Fruit fly (Drosophila melanogaster): ENCODE data around the gene CG2004.

Gene CG2004

dm6 chrX:8755352-8755751 is 40.6 kb upstream of the CG2004 start (continued):
- TF ChIP-seq CG12942 (GFP tag; optimal IDR thresholded peaks at IDR 0.05), result no peak
- peak; percentile 38; the same call in 1 of the 2 replicates for TF ChIP-seq vvl (GFP tag; IDR thresholded peaks at IDR 0.05)
- no peak for TF ChIP-seq btn (GFP tag; optimal IDR thresholded peaks at IDR 0.05)
- TF ChIP-seq CG1602 (GFP tag; optimal IDR thresholded peaks at IDR 0.05), result no peak
- no peak for TF ChIP-seq danr (GFP tag; IDR thresholded peaks at IDR 0.05)
- TF ChIP-seq CG6272 (GFP tag; IDR thresholded peaks at IDR 0.05), result no peak
- no peak for TF ChIP-seq Eip74EF (GFP tag; optimal IDR thresholded peaks at IDR 0.05)
- no peak for TF ChIP-seq CG15601 (tag; optimal IDR thresholded peaks at IDR 0.05)
- no peak for TF ChIP-seq CG32532 (GFP tag; IDR thresholded peaks at IDR 0.05)
- no peak for TF ChIP-seq CG15514 (GFP tag; optimal IDR thresholded peaks at IDR 0.05)
- TF ChIP-seq esg (GFP tag; conservative IDR thresholded peaks at IDR 0.05), result no peak
- TF ChIP-seq CG16863 (GFP tag; optimal IDR thresholded peaks at IDR 0.05), result no peak
- TF ChIP-seq D19B (GFP tag; optimal IDR thresholded peaks at IDR 0.05), result no peak
- no peak for TF ChIP-seq CG11247 (GFP tag; IDR thresholded peaks at IDR 0.05)
- no peak for TF ChIP-seq Scr (GFP tag; IDR thresholded peaks at IDR 0.05; ENCODE audit: partially characterized antibody)
- TF ChIP-seq Hmx (GFP tag; optimal IDR thresholded peaks at IDR 0.05), result no peak
- no peak for TF ChIP-seq HLH4C (GFP tag; IDR thresholded peaks at IDR 0.05; ENCODE audit: partially characterized antibody)
- no peak for TF ChIP-seq trem (tag; optimal IDR thresholded peaks at IDR 0.05)
- no peak for TF ChIP-seq Hsf (GFP tag; optimal IDR thresholded peaks at IDR 0.05)
- peak; percentile 11 for TF ChIP-seq fd102C (GFP tag; optimal IDR thresholded peaks at IDR 0.05)
- no peak for TF ChIP-seq sug (tag; optimal IDR thresholded peaks at IDR 0.05)
- TF ChIP-seq CG4404 (GFP tag; IDR thresholded peaks at IDR 0.05), result peak; percentile 80
- TF ChIP-seq CG18262 (tag; optimal IDR thresholded peaks at IDR 0.05), result peak; percentile 32
- no peak for TF ChIP-seq ewg (GFP tag; optimal IDR thresholded peaks at IDR 0.05)
- peak; percentile 1 for TF ChIP-seq chn (GFP tag; optimal IDR thresholded peaks at IDR 0.05)
- TF ChIP-seq klu (GFP tag; IDR thresholded peaks at IDR 0.05), result no peak
- no peak for TF ChIP-seq CG10366 (GFP tag; IDR thresholded peaks at IDR 0.05)
- no peak for TF ChIP-seq CG11560 (tag; IDR thresholded peaks at IDR 0.05)
- no peak for TF ChIP-seq CG10274 (GFP tag; optimal IDR thresholded peaks at IDR 0.05)
- no peak for TF ChIP-seq wor (GFP tag; IDR thresholded peaks at IDR 0.05)
- 0 out of 3 replicates have a peak, but pooled peaks have one; percentile 34 for TF ChIP-seq H15 (GFP tag; IDR thresholded peaks at IDR 0.05)
- TF ChIP-seq CG15073 (GFP tag; optimal IDR thresholded peaks at IDR 0.05), result no peak
- TF ChIP-seq D19A (tag; optimal IDR thresholded peaks at IDR 0.05), result no peak
- TF ChIP-seq az2 (GFP tag; optimal IDR thresholded peaks at IDR 0.05), result peak; percentile 7
- peak; percentile 58 for TF ChIP-seq CG33557 (GFP tag; optimal IDR thresholded peaks at IDR 0.05)
- peak; percentile 35; the same call in 1 of the 2 replicates for TF ChIP-seq sens-2 (GFP tag; IDR thresholded peaks at IDR 0.05)
- TF ChIP-seq maf-S (GFP tag; optimal IDR thresholded peaks at IDR 0.05), result no peak
- no peak for TF ChIP-seq Six4 (GFP tag; optimal IDR thresholded peaks at IDR 0.05)
- TF ChIP-seq NC2α (GFP tag; optimal IDR thresholded peaks at IDR 0.05), result no peak
- no peak for TF ChIP-seq CG10267 (tag; optimal IDR thresholded peaks at IDR 0.05)
- TF ChIP-seq tna (GFP tag; IDR thresholded peaks at IDR 0.05; ENCODE audit: partially characterized antibody), result no peak
- TF ChIP-seq CG15269 (tag; optimal IDR thresholded peaks at IDR 0.05), result no peak
- no peak for TF ChIP-seq CG8281 (tag; optimal IDR thresholded peaks at IDR 0.05)
- no peak for TF ChIP-seq CG6813 (GFP tag; optimal IDR thresholded peaks at IDR 0.05)
- no peak for TF ChIP-seq Dbx (GFP tag; IDR thresholded peaks at IDR 0.05)
- no peak for TF ChIP-seq Xbp1 (GFP tag; optimal IDR thresholded peaks at IDR 0.05)
- TF ChIP-seq CG4707 (GFP tag; optimal IDR thresholded peaks at IDR 0.05), result no peak
- TF ChIP-seq Sin3A (optimal IDR thresholded peaks at IDR 0.05), result no peak
- no peak for TF ChIP-seq usp (GFP tag; optimal IDR thresholded peaks at IDR 0.05)
- no peak for TF ChIP-seq CG42726 (GFP tag; IDR thresholded peaks at IDR 0.05; ENCODE audit: partially characterized antibody)
- TF ChIP-seq Antp (GFP tag; optimal IDR thresholded peaks at IDR 0.05), result peak; percentile 3
- TF ChIP-seq MTF-1 (GFP tag; optimal IDR thresholded peaks at IDR 0.05; ENCODE audit: borderline replicate concordance), result no peak

Measured in whole organism, embryonic.